Worm (Caenorhabditis elegans): ENCODE measurements around the gene dpy-11.

DNA sequence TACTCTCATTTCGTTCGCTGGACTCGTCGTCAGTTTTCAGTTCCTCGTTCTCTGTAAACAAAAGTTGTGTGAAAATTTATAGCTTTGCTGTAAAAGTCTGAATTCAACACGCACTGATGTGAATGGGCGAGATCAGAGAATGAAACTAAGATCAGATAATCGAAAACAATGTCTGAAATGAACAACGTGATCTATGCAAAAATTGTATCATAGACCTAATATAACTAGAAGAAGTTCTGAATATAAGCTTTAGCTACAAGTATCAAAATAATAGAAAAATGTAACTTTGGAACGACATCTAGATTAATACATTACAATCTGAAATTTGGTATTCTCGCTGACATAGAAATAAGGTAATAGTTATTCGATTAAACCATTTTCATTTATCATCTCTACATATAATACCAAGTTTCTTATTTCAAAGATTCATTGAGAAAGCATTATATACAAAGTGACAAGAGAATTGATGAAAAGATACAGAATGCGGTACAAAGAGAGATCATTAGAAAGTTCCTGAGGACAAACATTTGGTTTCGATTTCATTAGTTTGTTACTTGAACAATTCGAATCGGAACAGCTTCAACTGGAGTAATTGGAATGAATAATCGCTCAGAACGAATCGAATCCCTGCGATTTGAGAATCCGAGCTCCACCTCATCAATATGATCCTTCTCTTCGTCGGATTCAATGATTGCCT, 10.8 kb downstream of the dpy-11 start, which contains the start of gene moc-2:
- no peak for TF ChIP-seq ama-1 (optimal IDR thresholded peaks at IDR 0.05)
- no peak for TF ChIP-seq skn-1 (tag; optimal IDR thresholded peaks at IDR 0.05)
- no peak for TF ChIP-seq nhr-12 (tag; optimal IDR thresholded peaks at IDR 0.05)

All from whole organism, L2 larva.